Fruit fly (Drosophila melanogaster) whole organism, embryonic: ENCODE measurements around the gene N.

ENCODE experiments used
- B-H2 ChIP-seq: fragments of 200-800 bp; sonication (Bioruptor generic); optimal IDR thresholded peaks from 2 replicates; lab custom pipeline; 2018; ENCODE audit warnings: missing biosample characterization, mild to moderate bottlenecking, missing genetic modification characterization
- CG11398 ChIP-seq: fragments of 200-800 bp; sonication (Bioruptor generic); optimal IDR thresholded peaks from 2 replicates; lab custom pipeline; 2016; ENCODE audit warnings: missing biosample characterization, missing genetic modification characterization
- CG11695 ChIP-seq: fragments of 200-800 bp; sonication (Bioruptor generic); IDR thresholded peaks from 3 replicates; pipeline ENCODE4 v1.3.6; 2022; ENCODE audit warnings: missing biosample characterization, missing genetic modification characterization
- CG14667 ChIP-seq: fragments of 200-800 bp; sonication (Bioruptor generic); IDR thresholded peaks from 2 replicates; pipeline ENCODE4 v1.3.6; 2022; ENCODE audit warnings: missing biosample characterization, missing genetic modification characterization
- CG17568 ChIP-seq: fragments of 200-800 bp; sonication (Bioruptor generic); optimal IDR thresholded peaks from 2 replicates; lab custom pipeline; 2018; ENCODE audit warnings: missing biosample characterization, mild to moderate bottlenecking, missing genetic modification characterization, moderate library complexity
- CG17912 ChIP-seq: fragments of 200-800 bp; sonication (Bioruptor generic); optimal IDR thresholded peaks from 2 replicates; lab custom pipeline; 2018; ENCODE audit warnings: missing biosample characterization, mild to moderate bottlenecking, missing genetic modification characterization
- CG18011 ChIP-seq: fragments of 200-800 bp; sonication (Bioruptor generic); optimal IDR thresholded peaks from 2 replicates; lab custom pipeline; 2017; ENCODE audit warnings: missing biosample characterization, missing genetic modification characterization, mild to moderate bottlenecking, moderate library complexity, missing genotype
- CG18764 ChIP-seq: fragments of 200-800 bp; sonication (Bioruptor generic); optimal IDR thresholded peaks from 3 replicates; lab custom pipeline; 2016; ENCODE audit warnings: missing biosample characterization, missing genetic modification characterization
- CG2678 ChIP-seq: fragments of 200-800 bp; sonication (Bioruptor generic); optimal IDR thresholded peaks from 3 replicates; lab custom pipeline; 2019; ENCODE audit warnings: missing biosample characterization, mild to moderate bottlenecking, missing genetic modification characterization, moderate library complexity
- CG2875 ChIP-seq: fragments of 200-800 bp; sonication (Bioruptor generic); optimal IDR thresholded peaks from 2 replicates; lab custom pipeline; 2017; ENCODE audit warnings: missing biosample characterization, mild to moderate bottlenecking, missing genetic modification characterization, missing genetic modification reagents
- CG31388 ChIP-seq: fragments of 200-800 bp; sonication (Bioruptor generic); optimal IDR thresholded peaks from 2 replicates; lab custom pipeline; 2016; ENCODE audit warnings: missing biosample characterization, missing genetic modification characterization
- CG32767 ChIP-seq: fragments of 200-800 bp; sonication (Bioruptor generic); IDR thresholded peaks from 2 replicates; pipeline ENCODE4 v1.3.6; 2022; ENCODE audit warnings: missing biosample characterization, missing genetic modification characterization
- CG34422 ChIP-seq: fragments of 200-800 bp; sonication (Bioruptor generic); IDR thresholded peaks from 3 replicates; pipeline ENCODE4 v1.3.6; 2022; ENCODE audit warnings: missing biosample characterization, missing genetic modification characterization
- CG3995 ChIP-seq: fragments of 200-800 bp; sonication (Bioruptor generic); optimal IDR thresholded peaks from 3 replicates; lab custom pipeline; 2016; ENCODE audit warnings: missing biosample characterization, missing genetic modification characterization
- CG6254 ChIP-seq: fragments of 200-800 bp; sonication (Bioruptor generic); optimal IDR thresholded peaks from 3 replicates; lab custom pipeline; 2017; ENCODE audit warnings: mild to moderate bottlenecking, missing biosample characterization, missing genetic modification reagents, missing genetic modification characterization
- CG6683 ChIP-seq: fragments of 200-800 bp; sonication (Bioruptor generic); optimal IDR thresholded peaks from 2 replicates; lab custom pipeline; 2017; ENCODE audit warnings: missing biosample characterization, mild to moderate bottlenecking, missing genetic modification characterization, missing genetic modification reagents
- CG8478 ChIP-seq: fragments of >200 bp; optimal IDR thresholded peaks from 2 replicates; lab custom pipeline; 2018
- CG9876 ChIP-seq: fragments of 200-800 bp; sonication (Bioruptor generic); optimal IDR thresholded peaks from 2 replicates; lab custom pipeline; 2016; ENCODE audit warnings: missing biosample characterization, missing genetic modification characterization
- CTCF ChIP-seq: fragments of 200-800 bp; sonication (Bioruptor generic); optimal IDR thresholded peaks from 2 replicates; lab custom pipeline; 2017; ENCODE audit warnings: missing biosample characterization, mild to moderate bottlenecking, missing genetic modification characterization, moderate library complexity
- Camta ChIP-seq: fragments of 200-800 bp; sonication (Bioruptor generic); optimal IDR thresholded peaks from 2 replicates; lab custom pipeline; 2016; ENCODE audit warnings: missing biosample characterization, missing genetic modification characterization
- CkIIα-i1 ChIP-seq: fragments of 200-800 bp; sonication (Bioruptor generic); IDR thresholded peaks from 2 replicates; pipeline ENCODE4 v1.3.6; 2022; ENCODE audit warnings: missing biosample characterization, missing genetic modification characterization
- Drgx ChIP-seq: fragments of 200-800 bp; sonication (Bioruptor generic); IDR thresholded peaks from 2 replicates; pipeline ENCODE4 v1.3.6; 2022; ENCODE audit warnings: missing biosample characterization, missing genetic modification characterization
- E2f2 ChIP-seq: fragments of 200-800 bp; sonication (Bioruptor generic); IDR thresholded peaks from 2 replicates; pipeline ENCODE4 v1.3.6; 2022; ENCODE audit warnings: missing biosample characterization, missing genetic modification characterization
- Gsc ChIP-seq: fragments of 200-800 bp; sonication (Bioruptor generic); IDR thresholded peaks from 2 replicates; pipeline ENCODE4 v1.3.6; 2022; ENCODE audit warnings: missing biosample characterization, missing genetic modification characterization
- HLH4C ChIP-seq: fragments of 200-800 bp; sonication (Bioruptor generic); IDR thresholded peaks from 3 replicates; pipeline ENCODE4 v1.3.6; 2022; ENCODE audit warnings: missing biosample characterization, missing genetic modification characterization; ENCODE audit not compliant: partially characterized antibody
- HmgZ ChIP-seq: fragments of 200-800 bp; sonication (Bioruptor generic); optimal IDR thresholded peaks from 2 replicates; lab custom pipeline; 2018; ENCODE audit warnings: missing biosample characterization, mild to moderate bottlenecking, missing genetic modification characterization
- Hmx ChIP-seq: fragments of 200-800 bp; sonication (Bioruptor generic); optimal IDR thresholded peaks from 2 replicates; lab custom pipeline; 2016; ENCODE audit warnings: missing biosample characterization, missing genetic modification characterization
- Lhr ChIP-seq: fragments of 200-800 bp; sonication (Bioruptor generic); optimal IDR thresholded peaks from 3 replicates; lab custom pipeline; 2017; ENCODE audit warnings: mild to moderate bottlenecking, missing biosample characterization, missing genetic modification reagents, missing genetic modification characterization
- MBD-R2 ChIP-seq: fragments of 200-800 bp; sonication (Bioruptor generic); IDR thresholded peaks from 2 replicates; pipeline ENCODE4 v1.3.6; 2022; ENCODE audit warnings: missing biosample characterization, missing genetic modification characterization
- PHDP ChIP-seq: fragments of 200-800 bp; sonication (Bioruptor generic); optimal IDR thresholded peaks from 3 replicates; lab custom pipeline; 2018; ENCODE audit warnings: missing biosample characterization, mild to moderate bottlenecking, missing genetic modification characterization, moderate library complexity
- Rx ChIP-seq: fragments of 200-800 bp; sonication (Bioruptor generic); IDR thresholded peaks from 2 replicates; pipeline ENCODE4 v1.3.6; 2022; ENCODE audit warnings: missing biosample characterization, missing genetic modification characterization
- Usf ChIP-seq: fragments of 200-800 bp; sonication (Bioruptor generic); optimal IDR thresholded peaks from 2 replicates; lab custom pipeline; 2017; ENCODE audit warnings: missing genotype, missing biosample characterization, missing genetic modification characterization
- ap ChIP-seq: fragments of 200-800 bp; sonication (Bioruptor generic); IDR thresholded peaks from 2 replicates; pipeline ENCODE4 v1.3.6; 2022; ENCODE audit warnings: missing biosample characterization, missing genetic modification characterization
- az2 ChIP-seq: fragments of 200-800 bp; sonication (Bioruptor generic); optimal IDR thresholded peaks from 3 replicates; lab custom pipeline; 2016; ENCODE audit warnings: missing biosample characterization, missing genetic modification characterization
- chif ChIP-seq, 2 experiments: fragments of 200-800 bp; sonication (Bioruptor generic); optimal IDR thresholded peaks; 3 replicates each; lab custom pipeline; 2016; ENCODE audit warnings: missing biosample characterization in 2 of 2, missing genetic modification characterization in 2 of 2
- ci ChIP-seq: fragments of 200-800 bp; sonication (Bioruptor generic); IDR thresholded peaks from 3 replicates; pipeline ENCODE4 v1.3.6; 2022; ENCODE audit warnings: missing biosample characterization, missing genetic modification characterization
- dpn ChIP-seq, 2 experiments: fragments of 200-800 bp; sonication (Bioruptor generic); optimal IDR thresholded peaks; 3 replicates each; lab custom pipeline; 2016; ENCODE audit warnings: missing biosample characterization in 2 of 2, missing genetic modification characterization in 2 of 2
- exex ChIP-seq: fragments of 200-800 bp; sonication (Bioruptor generic); optimal IDR thresholded peaks from 4 replicates; lab custom pipeline; 2018; ENCODE audit warnings: missing biosample characterization, mild to moderate bottlenecking, missing genetic modification characterization, moderate library complexity
- grau ChIP-seq: fragments of 200-800 bp; optimal IDR thresholded peaks from 3 replicates; lab custom pipeline; 2019; ENCODE audit warnings: missing biosample characterization, mild to moderate bottlenecking, missing genetic modification characterization, moderate library complexity
- h ChIP-seq: fragments of >200 bp; optimal IDR thresholded peaks from 2 replicates; lab custom pipeline; 2017
- her ChIP-seq: fragments of 200-800 bp; sonication (Bioruptor generic); optimal IDR thresholded peaks from 2 replicates; lab custom pipeline; 2016; ENCODE audit warnings: missing biosample characterization, missing genetic modification characterization
- kni ChIP-seq: fragments of 200-800 bp; sonication (Bioruptor generic); optimal IDR thresholded peaks from 3 replicates; lab custom pipeline; 2017; ENCODE audit warnings: mild to moderate bottlenecking, missing biosample characterization, missing genetic modification reagents, missing genetic modification characterization
- mam ChIP-seq: fragments of 200-800 bp; sonication (Bioruptor generic); optimal IDR thresholded peaks from 3 replicates; lab custom pipeline; 2016; ENCODE audit warnings: missing biosample characterization, missing genetic modification characterization
- nom ChIP-seq: fragments of 200-800 bp; sonication (Bioruptor generic); optimal IDR thresholded peaks from 2 replicates; lab custom pipeline; 2017; ENCODE audit warnings: missing biosample characterization, missing genetic modification characterization, mild to moderate bottlenecking, moderate library complexity, missing genetic modification reagents
- sd ChIP-seq: fragments of 200-800 bp; sonication (Bioruptor generic); optimal IDR thresholded peaks from 3 replicates; lab custom pipeline; 2018; ENCODE audit warnings: missing biosample characterization, mild to moderate bottlenecking, missing genetic modification characterization, moderate library complexity
- sens ChIP-seq: fragments of 200-800 bp; sonication (Bioruptor generic); peaks from one replicate; lab custom pipeline; 2016; ENCODE audit warnings: missing biosample characterization, missing genetic modification characterization
- slp2 ChIP-seq: fragments of 200-800 bp; sonication (Bioruptor generic); optimal IDR thresholded peaks from 2 replicates; lab custom pipeline; 2016; ENCODE audit warnings: missing biosample characterization, missing genetic modification characterization
- sr ChIP-seq: fragments of 200-800 bp; sonication (Bioruptor generic); IDR thresholded peaks from 3 replicates; pipeline ENCODE4 v1.3.6; 2022; ENCODE audit warnings: missing biosample characterization, missing genetic modification characterization
- tll ChIP-seq, 2 experiments: fragments of 200-800 bp in 1 of 2; fragments of >200 bp in 1 of 2; sonication (Bioruptor generic) in 1 of 2; optimal IDR thresholded peaks; 2 replicates each; lab custom pipeline; 2017 to 2019; ENCODE audit warnings: missing biosample characterization in 2 of 2, missing genetic modification characterization in 2 of 2, mild to moderate bottlenecking in 1 of 2, moderate library complexity in 1 of 2
- unc-4 ChIP-seq: fragments of 200-800 bp; sonication (Bioruptor generic); IDR thresholded peaks from 2 replicates; pipeline ENCODE4 v1.3.6; 2022; ENCODE audit warnings: missing biosample characterization, missing genetic modification characterization; ENCODE audit not compliant: partially characterized antibody
- unpg ChIP-seq: fragments of 200-800 bp; sonication (Bioruptor generic); optimal IDR thresholded peaks from 3 replicates; lab custom pipeline; 2018; ENCODE audit warnings: missing biosample characterization, mild to moderate bottlenecking, missing genetic modification characterization, moderate library complexity

N gene

DNA sequence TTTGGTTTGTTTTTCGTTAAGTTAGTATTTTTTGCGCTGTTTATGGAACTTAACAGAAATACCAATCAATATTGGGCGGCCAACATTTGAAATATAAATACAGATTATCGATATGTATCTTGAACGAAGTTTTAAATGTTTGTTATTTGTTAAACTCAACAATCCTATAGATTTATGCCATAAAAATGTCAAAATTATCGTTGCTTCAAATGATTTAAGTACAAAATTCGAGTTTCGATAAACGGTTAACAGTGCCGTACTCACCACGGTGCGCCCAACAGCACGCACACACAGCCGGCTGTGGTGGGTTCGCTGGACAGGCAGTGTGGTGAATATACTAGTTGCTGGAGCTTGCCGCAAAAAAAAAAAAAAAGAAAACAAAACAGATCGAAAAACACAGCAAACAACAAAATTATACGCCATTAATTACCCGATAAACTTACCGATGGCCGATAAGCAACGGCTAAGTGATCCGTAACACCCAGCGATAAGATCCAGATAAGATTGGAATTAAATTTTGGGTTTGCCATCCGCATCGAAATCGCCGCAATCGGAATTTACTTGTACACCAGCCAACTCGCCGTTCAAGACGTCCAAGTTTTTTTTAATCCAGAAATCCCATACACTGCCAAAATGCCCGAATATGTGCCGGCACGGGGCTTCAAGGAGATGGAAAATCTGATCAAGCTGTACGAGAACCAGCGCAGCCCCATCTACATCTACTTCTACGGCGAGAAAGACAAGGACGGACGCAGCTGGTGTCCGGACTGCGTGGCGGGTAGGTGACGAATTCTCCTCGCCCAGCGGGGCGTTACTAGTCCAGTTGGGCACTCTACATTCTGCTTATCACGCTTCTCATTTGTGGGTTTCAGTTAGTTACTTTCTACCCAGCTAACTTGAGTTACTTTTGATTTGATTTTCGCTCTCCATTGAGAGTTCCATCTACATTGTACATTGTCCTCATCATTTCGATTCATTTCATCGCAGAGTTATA lies 40.5 kb downstream of the N start, which contains the start of gene CG3939:
TSS of gene CG3939 (plus strand) at position 138 of the 994 bp plus-strand sequence.
- 0 out of 2 replicates have a peak, but pooled peaks have one; percentile 9 for TF ChIP-seq MBD-R2 (GFP tag; lab: Robert Waterston, UW)
- TF ChIP-seq ap = no peak
- TF ChIP-seq CG3995 (GFP tag; lab: Kevin White, UChicago) = no peak
- TF ChIP-seq CG11398 (GFP tag; lab: Kevin White, UChicago) = no peak
- TF ChIP-seq CG32767 (GFP tag; lab: Robert Waterston, UW) = no peak
- no peak for TF ChIP-seq CG14667
- no peak for TF ChIP-seq PHDP (tag; lab: Kevin White, UChicago)
- TF ChIP-seq B-H2 (GFP tag; lab: Kevin White, UChicago) = no peak
- peak; percentile 76 for TF ChIP-seq E2f2 (GFP tag; lab: Robert Waterston, UW)
- TF ChIP-seq CG17912 (GFP tag; lab: Kevin White, UChicago) = no peak
- TF ChIP-seq kni (GFP tag; lab: Kevin White, UChicago) = no peak
- no peak for TF ChIP-seq ci
- no peak for TF ChIP-seq h (lab: Kevin White, UChicago)
- no peak for TF ChIP-seq tll (GFP tag; optimal IDR thresholded peaks at IDR 0.05; lab: Kevin White, UChicago)
- no peak for TF ChIP-seq grau (tag; lab: Kevin White, UChicago)
- TF ChIP-seq az2 (GFP tag; lab: Kevin White, UChicago) = no peak
- no peak for TF ChIP-seq CG2875
- no peak for TF ChIP-seq sd
- TF ChIP-seq dpn (GFP tag; optimal IDR thresholded peaks at IDR 0.05; lab: Kevin White, UChicago) = no peak
- no peak for TF ChIP-seq CG9876 (GFP tag; lab: Kevin White, UChicago)
- peak; percentile 53 for TF ChIP-seq exex (tag; lab: Kevin White, UChicago)
- TF ChIP-seq CG34422 (GFP tag; lab: Robert Waterston, UW) = no peak
- TF ChIP-seq CG8478 (lab: Kevin White, UChicago) = no peak
- TF ChIP-seq Usf (GFP tag; lab: Kevin White, UChicago) = no peak
- TF ChIP-seq unc-4 = no peak
- TF ChIP-seq unpg (GFP tag; lab: Kevin White, UChicago) = no peak
- no peak for TF ChIP-seq slp2 (GFP tag; lab: Kevin White, UChicago)
- TF ChIP-seq CG31388 (GFP tag; lab: Kevin White, UChicago) = no peak
- TF ChIP-seq nom (GFP tag; lab: Kevin White, UChicago) = peak; percentile 68
- TF ChIP-seq sens (GFP tag; lab: Kevin White, UChicago) = no peak
- TF ChIP-seq HmgZ (tag; lab: Kevin White, UChicago) = no peak
- no peak for TF ChIP-seq CG6683 (GFP tag; lab: Kevin White, UChicago)
- TF ChIP-seq chif (GFP tag; optimal IDR thresholded peaks at IDR 0.05; lab: Kevin White, UChicago) = no peak
- no peak for TF ChIP-seq mam
- no peak for TF ChIP-seq Drgx
- TF ChIP-seq CkIIα-i1 = no peak
- no peak for TF ChIP-seq CG2678 (tag; lab: Kevin White, UChicago)
- TF ChIP-seq CG6254 = no peak
- no peak for TF ChIP-seq Gsc (GFP tag; lab: Robert Waterston, UW)
- no peak for TF ChIP-seq Lhr (GFP tag; lab: Kevin White, UChicago)
- no peak for TF ChIP-seq CG18011
- no peak for TF ChIP-seq CG11695
- TF ChIP-seq CTCF = peak; percentile 1
- no peak for TF ChIP-seq Hmx (GFP tag; lab: Kevin White, UChicago)
- no peak for TF ChIP-seq CG17568 (GFP tag; lab: Kevin White, UChicago)
- TF ChIP-seq Camta (GFP tag; lab: Kevin White, UChicago) = no peak
- no peak for TF ChIP-seq sr
- no peak for TF ChIP-seq Rx (GFP tag; lab: Robert Waterston, UW)
- no peak for TF ChIP-seq CG18764 (GFP tag; lab: Kevin White, UChicago)
- no peak for TF ChIP-seq HLH4C (GFP tag; lab: Robert Waterston, UW)
- no peak for TF ChIP-seq her (GFP tag; lab: Kevin White, UChicago)
